Worm (Caenorhabditis elegans) whole organism, young adult: ENCODE data around the gene Y39B6A.43.

ENCODE experiments used
- attf-5 ChIP-seq: fragments of 200-800 bp; sonication (Bioruptor generic); optimal IDR thresholded peaks from 2 replicates; lab custom pipeline; 2018; ENCODE audit warnings: mild to moderate bottlenecking, missing genetic modification characterization, missing compliant biosample characterization
- egrh-3 ChIP-seq: fragments of 200-800 bp; sonication (Bioruptor generic); IDR thresholded peaks from 2 replicates; pipeline ENCODE4 v1.3.6; 2022; ENCODE audit warnings: missing genetic modification reagents, missing genetic modification characterization, missing compliant biosample characterization
- madf-3 ChIP-seq: fragments of 200-800 bp; sonication (Bioruptor generic); IDR thresholded peaks from 2 replicates; pipeline ENCODE4 v1.3.6; 2022; ENCODE audit warnings: missing genetic modification reagents, missing genetic modification characterization, missing compliant biosample characterization
- nhr-179 ChIP-seq: sonication (generic microtip); optimal IDR thresholded peaks from 2 replicates; lab custom pipeline; 2016; ENCODE audit warnings: mild to moderate bottlenecking, missing genetic modification characterization, missing compliant biosample characterization
- pha-4 ChIP-seq: fragments of 150-350 bp; sonication (generic microtip); optimal IDR thresholded peaks from 2 replicates; lab custom pipeline; 2014; ENCODE audit warnings: missing biosample characterization, missing genetic modification reagents, missing genetic modification characterization
- unc-62 ChIP-seq: fragments of 150-350 bp; optimal IDR thresholded peaks from 2 replicates; lab custom pipeline; 2014; ENCODE audit warnings: missing biosample characterization, missing genetic modification reagents, missing genetic modification characterization

DNA sequence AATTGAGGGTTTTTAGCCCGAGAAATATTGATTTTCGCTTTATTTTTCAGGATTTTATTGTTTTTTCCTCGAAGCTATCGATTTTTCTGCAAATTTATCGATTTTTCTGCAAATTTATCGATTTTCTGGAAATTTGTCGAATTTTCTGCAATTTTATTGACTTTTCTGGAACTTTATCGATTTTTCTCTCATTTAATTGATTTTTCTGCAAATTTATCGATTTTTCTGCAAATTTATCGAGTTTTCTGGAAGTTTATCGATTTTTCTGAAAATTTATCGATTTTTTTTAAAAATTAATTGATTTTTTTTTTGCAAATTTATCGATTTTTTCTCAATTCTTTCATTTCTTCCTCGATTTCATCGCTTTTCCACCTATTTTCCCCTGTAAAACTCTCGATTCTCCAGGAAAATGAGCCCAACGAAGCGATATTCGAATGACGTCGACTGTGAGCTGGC lies 25.9 kb upstream of the Y39B6A.43 start, which contains the start of gene gtf-2F2:
- TF ChIP-seq attf-5, result no peak
- TF ChIP-seq unc-62, result no peak
- no peak for TF ChIP-seq egrh-3 (GFP tag; lab: Robert Waterston, UW)
- TF ChIP-seq pha-4 (tag; lab: Kevin White, UChicago), result no peak
- no peak for TF ChIP-seq nhr-179 (tag; lab: Kevin White, UChicago)
- TF ChIP-seq madf-3 (GFP tag; lab: Robert Waterston, UW), result no peak
